Fruit fly (Drosophila melanogaster) whole organism, prepupa: Measurements from ENCODE around the gene vas.

Experiments
- Blimp-1 ChIP-seq: fragments of 200-800 bp; sonication (Bioruptor generic); optimal IDR thresholded peaks from 3 replicates; lab custom pipeline; 2017; ENCODE audit warnings: missing biosample characterization, missing genetic modification characterization, mild to moderate bottlenecking, moderate library complexity, missing genetic modification reagents
- CG10631 ChIP-seq: fragments of 200-800 bp; sonication (Bioruptor generic); optimal IDR thresholded peaks from 2 replicates; lab custom pipeline; 2016; ENCODE audit warnings: missing biosample characterization, missing genetic modification characterization
- CG10669 ChIP-seq: fragments of 200-800 bp; sonication (Bioruptor generic); optimal IDR thresholded peaks from 3 replicates; lab custom pipeline; 2018; ENCODE audit warnings: missing biosample characterization, mild to moderate bottlenecking, missing genetic modification characterization, moderate library complexity
- CG11294 ChIP-seq: fragments of 200-800 bp; sonication (Bioruptor generic); IDR thresholded peaks from 2 replicates; pipeline ENCODE4 v1.3.6; 2022; ENCODE audit warnings: missing biosample characterization, missing genetic modification characterization
- CG11762 ChIP-seq: fragments of 200-800 bp; sonication (Bioruptor generic); optimal IDR thresholded peaks from 3 replicates; lab custom pipeline; 2016; ENCODE audit warnings: missing biosample characterization, missing genetic modification characterization; ENCODE audit not compliant: insufficient read depth
- CG11902 ChIP-seq: fragments of 200-800 bp; sonication (Bioruptor generic); optimal IDR thresholded peaks from 3 replicates; lab custom pipeline; 2016; ENCODE audit warnings: missing biosample characterization, missing genetic modification characterization
- CG15336 ChIP-seq: fragments of 200-800 bp; sonication (Bioruptor generic); IDR thresholded peaks from 2 replicates; pipeline ENCODE4 v1.3.6; 2022; ENCODE audit warnings: missing biosample characterization, missing genetic modification characterization
- CG1621 ChIP-seq: fragments of 200-800 bp; sonication (Bioruptor generic); optimal IDR thresholded peaks from 3 replicates; lab custom pipeline; 2018; ENCODE audit warnings: missing biosample characterization, mild to moderate bottlenecking, missing genetic modification characterization
- CG16779 ChIP-seq: fragments of 200-800 bp; sonication (Bioruptor generic); optimal IDR thresholded peaks from 3 replicates; lab custom pipeline; 2017; ENCODE audit warnings: missing biosample characterization, mild to moderate bottlenecking, missing genetic modification characterization
- CG3032 ChIP-seq: fragments of 200-800 bp; optimal IDR thresholded peaks from 2 replicates; lab custom pipeline; 2019; ENCODE audit warnings: missing biosample characterization, mild to moderate bottlenecking, missing genetic modification characterization, moderate library complexity
- CG34406 ChIP-seq: fragments of 200-800 bp; sonication (Bioruptor generic); optimal IDR thresholded peaks from 3 replicates; lab custom pipeline; 2016; ENCODE audit warnings: missing biosample characterization, missing genetic modification characterization
- CG4318 ChIP-seq: fragments of 200-800 bp; sonication (Bioruptor generic); optimal IDR thresholded peaks from 3 replicates; lab custom pipeline; 2017; ENCODE audit warnings: missing biosample characterization, mild to moderate bottlenecking, missing genetic modification characterization
- CG6792 ChIP-seq: fragments of 200-800 bp; sonication (Bioruptor generic); optimal IDR thresholded peaks from 3 replicates; lab custom pipeline; 2016; ENCODE audit warnings: missing biosample characterization, missing genetic modification characterization
- CG6808 ChIP-seq: fragments of 200-800 bp; sonication (Bioruptor generic); optimal IDR thresholded peaks from 3 replicates; lab custom pipeline; 2017; ENCODE audit warnings: missing biosample characterization, missing genetic modification characterization, mild to moderate bottlenecking, moderate library complexity, missing genetic modification reagents
- CG7368 ChIP-seq: fragments of 200-800 bp; sonication (Bioruptor generic); optimal IDR thresholded peaks from 3 replicates; lab custom pipeline; 2016; ENCODE audit warnings: missing biosample characterization, missing genetic modification characterization
- CG8119 ChIP-seq: fragments of 200-800 bp; sonication (Bioruptor generic); IDR thresholded peaks from 3 replicates; pipeline ENCODE4 v1.3.6; 2022; ENCODE audit warnings: missing biosample characterization, missing genetic modification characterization
- CG8319 ChIP-seq: fragments of 200-800 bp; sonication (Bioruptor generic); optimal IDR thresholded peaks from 3 replicates; lab custom pipeline; 2016; ENCODE audit warnings: missing biosample characterization, missing genetic modification characterization
- Eip78C ChIP-seq: fragments of 200-800 bp; sonication (Bioruptor generic); peaks from one replicate; lab custom pipeline; 2016; ENCODE audit warnings: missing biosample characterization, missing genetic modification characterization
- Eip93F ChIP-seq: fragments of 200-800 bp; sonication (Bioruptor generic); optimal IDR thresholded peaks from 2 replicates; lab custom pipeline; 2016; ENCODE audit warnings: missing biosample characterization, mild to moderate bottlenecking, missing genetic modification characterization
- Ets21C ChIP-seq: fragments of 200-800 bp; sonication (Bioruptor generic); optimal IDR thresholded peaks from 3 replicates; lab custom pipeline; 2016; ENCODE audit warnings: missing biosample characterization, missing genetic modification characterization
- Ets96B ChIP-seq: fragments of 200-800 bp; optimal IDR thresholded peaks from 2 replicates; lab custom pipeline; 2019; ENCODE audit warnings: missing biosample characterization, mild to moderate bottlenecking, missing genetic modification characterization, moderate library complexity
- Gug ChIP-seq: fragments of 200-800 bp; sonication (Bioruptor generic); IDR thresholded peaks from 2 replicates; pipeline ENCODE4 v1.3.6; 2022; ENCODE audit warnings: missing biosample characterization, missing genetic modification characterization
- Hr39 ChIP-seq: fragments of 200-800 bp; sonication (Bioruptor generic); optimal IDR thresholded peaks from 2 replicates; lab custom pipeline; 2016; ENCODE audit warnings: missing biosample characterization, missing genetic modification characterization
- Hr4 ChIP-seq: fragments of 200-800 bp; sonication (Bioruptor generic); optimal IDR thresholded peaks from 3 replicates; lab custom pipeline; 2016; ENCODE audit warnings: missing biosample characterization, missing genetic modification characterization
- Lpt ChIP-seq: fragments of 200-800 bp; sonication (Bioruptor generic); optimal IDR thresholded peaks from 3 replicates; lab custom pipeline; 2016; ENCODE audit warnings: missing biosample characterization, missing genetic modification characterization
- Met ChIP-seq: fragments of 200-800 bp; sonication (Bioruptor generic); optimal IDR thresholded peaks from 3 replicates; lab custom pipeline; 2016; ENCODE audit warnings: missing biosample characterization, missing genetic modification characterization
- Smox ChIP-seq: fragments of 200-800 bp; sonication (Bioruptor generic); optimal IDR thresholded peaks from 3 replicates; lab custom pipeline; 2016; ENCODE audit warnings: missing biosample characterization, missing genetic modification characterization
- Sox102F ChIP-seq: fragments of 200-800 bp; sonication (Bioruptor generic); optimal IDR thresholded peaks from 2 replicates; lab custom pipeline; 2016; ENCODE audit warnings: missing biosample characterization, mild to moderate bottlenecking, missing genetic modification characterization
- Sox14 ChIP-seq: fragments of 200-800 bp; sonication (Bioruptor generic); optimal IDR thresholded peaks from 3 replicates; lab custom pipeline; 2016; ENCODE audit warnings: missing biosample characterization, missing genetic modification characterization
- achi ChIP-seq: fragments of 200-800 bp; sonication (Bioruptor generic); optimal IDR thresholded peaks from 3 replicates; lab custom pipeline; 2016; ENCODE audit warnings: missing biosample characterization, missing genetic modification characterization
- dac ChIP-seq: fragments of 200-800 bp; sonication (Bioruptor generic); optimal IDR thresholded peaks from 2 replicates; lab custom pipeline; 2017; ENCODE audit warnings: missing biosample characterization, mild to moderate bottlenecking, missing genetic modification characterization
- dsx ChIP-seq: fragments of 200-800 bp; optimal IDR thresholded peaks from 3 replicates; lab custom pipeline; 2019; ENCODE audit warnings: missing biosample characterization, mild to moderate bottlenecking, missing genetic modification characterization, moderate library complexity; ENCODE audit not compliant: poor library complexity, severe bottlenecking
- fd59A ChIP-seq: fragments of 200-800 bp; sonication (Bioruptor generic); optimal IDR thresholded peaks from 2 replicates; lab custom pipeline; 2017; ENCODE audit warnings: missing biosample characterization, mild to moderate bottlenecking, missing genetic modification characterization, missing genetic modification reagents
- fd85E ChIP-seq: fragments of 200-800 bp; sonication (Bioruptor generic); optimal IDR thresholded peaks from 3 replicates; lab custom pipeline; 2016; ENCODE audit warnings: missing biosample characterization, missing genetic modification characterization
- fkh ChIP-seq: fragments of 200-800 bp; sonication (Bioruptor generic); optimal IDR thresholded peaks from 3 replicates; lab custom pipeline; 2017; ENCODE audit warnings: missing biosample characterization, mild to moderate bottlenecking, missing genetic modification characterization, moderate library complexity
- lz ChIP-seq: fragments of 200-800 bp; sonication (Bioruptor generic); optimal IDR thresholded peaks from 3 replicates; lab custom pipeline; 2016; ENCODE audit warnings: missing biosample characterization, missing genetic modification characterization
- pdm3 ChIP-seq: fragments of 200-800 bp; sonication (Bioruptor generic); optimal IDR thresholded peaks from 3 replicates; lab custom pipeline; 2016; ENCODE audit warnings: missing biosample characterization, missing genetic modification characterization
- salr ChIP-seq, 2 experiments: fragments of 200-800 bp; sonication (Bioruptor generic); optimal IDR thresholded peaks; 3 replicates each; lab custom pipeline; 2016 to 2018; ENCODE audit warnings: missing biosample characterization in 2 of 2, missing genetic modification characterization in 2 of 2, mild to moderate bottlenecking in 1 of 2
- spab ChIP-seq: fragments of 200-800 bp; sonication (Bioruptor generic); optimal IDR thresholded peaks from 2 replicates; lab custom pipeline; 2017; ENCODE audit warnings: missing biosample characterization, mild to moderate bottlenecking, missing genetic modification characterization, missing genetic modification reagents
- ss ChIP-seq, 2 experiments: fragments of 200-800 bp; sonication (Bioruptor generic); optimal IDR thresholded peaks; 2 replicates in 1 of 2; 3 replicates in 1 of 2; lab custom pipeline; 2017 to 2018; ENCODE audit warnings: mild to moderate bottlenecking in 2 of 2, missing biosample characterization in 2 of 2, missing genetic modification characterization in 2 of 2, moderate library complexity in 1 of 2
- svp ChIP-seq: fragments of 200-800 bp; sonication (Bioruptor generic); peaks from one replicate; lab custom pipeline; 2016; ENCODE audit warnings: missing biosample characterization, missing genetic modification characterization
- topi ChIP-seq: fragments of 200-800 bp; sonication (Bioruptor generic); optimal IDR thresholded peaks from 3 replicates; lab custom pipeline; 2016; ENCODE audit warnings: missing biosample characterization, missing genetic modification characterization
- vri ChIP-seq: fragments of 200-800 bp; sonication (Bioruptor generic); optimal IDR thresholded peaks from 3 replicates; lab custom pipeline; 2016; ENCODE audit warnings: missing biosample characterization, mild to moderate bottlenecking, missing genetic modification characterization

vas gene

DNA sequence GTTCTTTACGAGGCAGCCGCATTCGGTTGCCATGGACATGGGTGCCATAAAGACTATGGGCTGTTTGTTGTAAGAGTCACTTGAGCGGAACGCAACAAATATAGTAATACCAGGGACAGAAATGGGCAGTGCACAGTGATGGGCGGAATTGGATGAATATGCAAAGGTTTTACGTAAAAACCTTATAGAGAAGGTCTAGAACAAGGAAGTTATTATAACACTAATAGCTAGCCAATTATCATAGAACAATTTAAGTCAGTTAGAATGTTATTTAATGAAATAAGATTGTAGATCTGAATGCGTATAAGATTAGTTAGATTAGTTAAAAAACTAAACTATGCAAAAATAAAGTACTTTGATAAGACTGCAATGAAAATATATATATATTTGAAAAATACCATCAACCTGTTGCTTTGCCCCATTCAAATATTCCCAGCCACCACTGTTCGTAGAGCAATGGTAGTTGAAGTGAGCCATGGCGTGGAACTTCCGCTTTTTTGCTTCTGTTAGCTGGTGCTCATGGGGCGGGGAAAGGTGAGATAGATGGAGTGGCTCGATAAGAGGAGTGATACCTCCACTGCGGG lies 8.6 kb upstream of the vas start:
- TF ChIP-seq CG11294 (GFP tag; lab: Robert Waterston, UW) (no peak), topi (GFP tag; lab: Kevin White, UChicago) (no peak), pdm3 (GFP tag; lab: Kevin White, UChicago) (no peak), CG8119 (peak; percentile 31; the same call in 1 of the 3 replicates), Lpt (GFP tag; lab: Kevin White, UChicago) (peak; percentile 18), CG10631 (GFP tag; lab: Kevin White, UChicago) (peak; percentile 49), CG7368 (GFP tag; lab: Kevin White, UChicago) (no peak), Sox14 (GFP tag; lab: Kevin White, UChicago) (no peak), Ets21C (GFP tag; lab: Kevin White, UChicago) (no peak)
- TF ChIP-seq, all 60 proteins: peak for 3

DNA sequence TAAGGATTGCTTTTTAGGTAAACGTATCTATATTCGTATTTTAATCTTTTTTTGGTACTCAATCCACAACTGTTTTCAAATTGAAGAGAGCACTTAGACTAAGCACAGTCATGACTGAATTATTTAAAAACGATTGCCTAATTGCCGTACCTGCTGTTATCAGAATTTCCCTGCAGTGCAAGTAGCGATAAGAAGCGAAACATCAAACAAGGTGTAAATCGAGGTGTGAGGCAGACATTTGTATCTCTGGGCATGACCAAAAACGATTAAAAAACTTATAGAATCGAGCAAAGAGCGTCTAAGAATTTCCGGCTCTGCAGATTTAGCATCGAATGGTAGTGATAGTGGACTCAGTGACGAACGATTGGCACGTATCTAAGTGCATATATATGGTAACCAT lies 6.4 kb upstream of the vas start:
- TF ChIP-seq ss (GFP tag; optimal IDR thresholded peaks at IDR 0.05; lab: Kevin White, UChicago) (no peak), Sox14 (GFP tag; lab: Kevin White, UChicago) (no peak)
- TF ChIP-seq, all 60 proteins: peak for 0

DNA sequence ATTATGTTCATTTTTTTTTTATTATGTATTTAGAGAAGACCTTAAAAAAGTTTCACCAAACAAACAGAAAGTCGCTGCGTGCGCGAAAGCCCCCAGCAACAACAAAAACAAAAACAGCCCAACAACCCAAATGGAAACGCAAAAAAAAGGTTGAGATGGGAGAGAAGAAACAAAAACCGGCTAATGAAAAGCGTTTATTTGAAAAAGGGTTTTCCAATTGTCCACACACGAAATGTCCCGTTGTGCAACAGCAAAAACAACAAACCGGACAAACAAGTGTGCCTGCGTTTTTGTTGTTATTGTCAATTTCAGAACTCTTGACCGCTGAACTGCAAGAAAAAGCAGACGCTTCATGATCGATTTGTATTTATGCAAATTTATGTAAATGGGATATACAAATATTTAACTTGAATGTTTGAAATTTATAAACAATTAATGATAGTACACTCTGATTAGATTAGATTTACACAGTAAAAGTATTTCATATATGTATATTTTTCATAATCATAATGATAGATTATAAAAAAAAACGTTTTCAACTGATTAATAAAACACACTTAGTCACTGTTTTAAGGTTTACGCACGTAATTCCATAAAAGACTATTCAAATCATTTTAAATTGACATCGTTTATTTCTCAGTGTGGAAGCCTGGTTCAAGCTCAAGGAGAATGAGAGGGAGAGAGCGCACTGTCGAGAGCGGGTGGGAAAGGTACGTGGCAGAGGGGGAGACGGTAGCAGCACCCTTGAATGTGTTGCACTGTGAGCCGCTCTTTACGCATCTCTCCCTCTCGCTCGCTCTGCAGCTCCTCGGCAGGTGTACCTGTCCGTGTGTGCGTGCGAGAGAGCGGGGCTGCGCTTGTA lies 4.9 kb upstream of the vas start:
- TF ChIP-seq CG3032 (tag; lab: Kevin White, UChicago) (peak; percentile 87), dac (GFP tag; lab: Kevin White, UChicago) (peak; percentile 64), achi (GFP tag; lab: Kevin White, UChicago) (peak; percentile 91), topi (GFP tag; lab: Kevin White, UChicago) (peak; percentile 81), CG16779 (peak; percentile 62), Hr39 (GFP tag; lab: Kevin White, UChicago) (peak; percentile 47), Ets21C (GFP tag; lab: Kevin White, UChicago) (peak; percentile 1), Eip93F (GFP tag; lab: Kevin White, UChicago) (peak; percentile 67), Met (peak; percentile 84), CG11294 (GFP tag; lab: Robert Waterston, UW) (peak; percentile 81; the same call in 1 of the 2 replicates), CG6792 (peak; percentile 81), pdm3 (GFP tag; lab: Kevin White, UChicago) (peak; percentile 78), salr (GFP tag; optimal IDR thresholded peaks at IDR 0.05; lab: Kevin White, UChicago) (peak; percentile 28 to 92), Ets96B (peak; percentile 84), CG10669 (GFP tag; lab: Kevin White, UChicago) (peak; percentile 84), CG8319 (peak; percentile 76), dsx (GFP tag; lab: Kevin White, UChicago) (peak; percentile 73), CG34406 (peak; percentile 86), fd59A (GFP tag; lab: Kevin White, UChicago) (peak; percentile 76), Gug (peak; percentile 80), lz (peak; percentile 74), ss (GFP tag; optimal IDR thresholded peaks at IDR 0.05; lab: Kevin White, UChicago) (peak; percentile 89 to 90), Blimp-1 (peak; percentile 76), spab (GFP tag; lab: Kevin White, UChicago) (peak; percentile 86), CG15336 (peak; percentile 94), Smox (GFP tag; lab: Kevin White, UChicago) (peak; percentile 79), svp (peak; percentile 88), Lpt (GFP tag; lab: Kevin White, UChicago) (peak; percentile 78), Eip78C (GFP tag; lab: Kevin White, UChicago) (peak; percentile 98), fd85E (GFP tag; lab: Kevin White, UChicago) (no peak), CG4318 (GFP tag; lab: Kevin White, UChicago) (peak; percentile 72), fkh (GFP tag; lab: Kevin White, UChicago) (peak; percentile 19), Hr4 (GFP tag; lab: Kevin White, UChicago) (peak; percentile 83), CG11762 (GFP tag; lab: Kevin White, UChicago) (peak; percentile 84), Sox102F (GFP tag; lab: Kevin White, UChicago) (peak; percentile 84), CG11902 (peak; percentile 77), CG6808 (peak; percentile 90), CG1621 (tag; lab: Kevin White, UChicago) (peak; percentile 52), vri (peak; percentile 50)
